Worm (Caenorhabditis elegans) whole organism, mixed stage, embryonic: Measurements from ENCODE around the gene glb-15.

Source experiments
- ces-1 ChIP-seq: fragments of 150-350 bp; optimal IDR thresholded peaks from 2 replicates; lab custom pipeline; 2014; ENCODE audit warnings: missing biosample characterization, missing genetic modification reagents, missing genetic modification characterization
- nhr-2 ChIP-seq: fragments of 150-350 bp; optimal IDR thresholded peaks from 2 replicates; lab custom pipeline; 2014; ENCODE audit warnings: missing biosample characterization, missing genetic modification characterization
- nhr-237 ChIP-seq: fragments of 150-350 bp; optimal IDR thresholded peaks from 2 replicates; lab custom pipeline; 2014; ENCODE audit warnings: missing biosample characterization, missing genetic modification characterization
- unc-39 ChIP-seq: fragments of 150-350 bp; optimal IDR thresholded peaks from 2 replicates; lab custom pipeline; 2014; ENCODE audit warnings: missing biosample characterization, missing genetic modification characterization
- unc-62 ChIP-seq: fragments of 150-350 bp; optimal IDR thresholded peaks from 2 replicates; lab custom pipeline; 2014; ENCODE audit warnings: missing biosample characterization, missing genetic modification reagents, missing genetic modification characterization

DNA sequence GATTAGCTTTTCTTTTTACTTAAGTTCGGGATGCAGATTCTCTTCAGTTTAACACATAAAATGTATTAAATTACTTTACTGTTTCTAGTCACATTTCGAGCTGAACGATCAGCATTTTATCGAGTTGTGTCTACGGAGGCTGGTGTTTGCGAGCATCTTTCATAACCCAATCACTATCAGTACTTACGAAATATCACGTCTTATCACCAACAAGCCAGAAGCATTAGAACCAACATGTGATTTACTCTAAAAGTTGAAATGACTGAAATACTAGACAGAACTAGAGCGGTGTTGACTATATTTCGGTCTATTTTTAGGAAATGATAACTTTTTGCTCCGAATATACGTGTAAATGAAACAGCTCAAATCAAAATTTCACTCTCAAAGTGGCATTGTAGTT is 30.4 kb upstream of the glb-15 start:
- TF ChIP-seq nhr-237 (tag; lab: Kevin White, UChicago) (no peak), unc-62 (GFP tag; lab: Kevin White, UChicago) (no peak), ces-1 (GFP tag; lab: Kevin White, UChicago) (no peak), nhr-2 (no peak), unc-39 (tag; lab: Kevin White, UChicago) (no peak)
